Fruit fly (Drosophila melanogaster): Measurements from ENCODE around the gene CG33110.

Gene CG33110

DNA sequence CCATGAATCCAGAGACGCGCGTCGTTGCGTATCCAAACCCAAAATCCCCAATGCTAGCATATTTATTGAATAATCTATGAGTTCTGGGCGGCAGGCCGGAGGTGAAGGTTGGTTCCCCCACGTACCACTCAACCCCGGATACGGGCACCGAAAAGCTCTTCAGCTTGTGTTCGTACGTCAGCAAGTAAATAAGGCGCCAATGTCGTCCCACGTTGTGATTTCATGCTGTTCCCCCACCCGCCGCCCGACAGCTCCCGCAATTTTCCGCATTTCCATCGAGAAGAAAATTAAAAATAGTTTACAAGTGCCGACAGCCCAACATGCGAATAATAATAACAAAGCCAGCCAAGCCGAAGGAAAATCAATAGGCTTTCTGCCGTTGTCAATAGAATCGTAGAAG, 28.8 kb downstream of the CG33110 start:
- TF ChIP-seq Sin3A (optimal IDR thresholded peaks at IDR 0.05) (no peak), Myc (optimal IDR thresholded peaks at IDR 0.05) (no peak), h (optimal IDR thresholded peaks at IDR 0.05) (no peak), insv (optimal IDR thresholded peaks at IDR 0.05) (no peak), psq (optimal IDR thresholded peaks at IDR 0.05) (no peak), ttk (optimal IDR thresholded peaks at IDR 0.05) (no peak)

DNA sequence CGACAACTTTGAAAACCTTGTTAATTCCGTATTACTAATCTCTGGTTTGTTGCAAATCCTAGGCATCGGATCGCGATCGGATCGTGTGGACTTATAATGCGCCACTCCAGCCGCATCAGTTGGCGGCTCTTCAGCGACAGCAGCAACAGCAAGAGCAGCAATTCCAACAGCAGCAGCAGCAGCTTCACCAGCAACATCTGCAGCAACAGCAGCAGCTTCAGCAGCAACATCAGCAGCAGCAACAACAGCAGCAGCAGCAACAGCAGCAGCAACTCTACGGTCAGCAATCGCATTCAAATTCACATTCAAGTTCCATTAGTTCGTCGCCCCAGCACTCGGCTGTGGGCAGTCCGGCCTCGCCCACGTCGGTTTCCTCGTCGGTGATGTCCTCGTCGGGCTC, 32.8 kb downstream of the CG33110 start:
- TF ChIP-seq Myc (optimal IDR thresholded peaks at IDR 0.05) (no peak), psq (optimal IDR thresholded peaks at IDR 0.05) (no peak), Sin3A (optimal IDR thresholded peaks at IDR 0.05) (no peak), h (optimal IDR thresholded peaks at IDR 0.05) (no peak), ttk (optimal IDR thresholded peaks at IDR 0.05) (no peak), insv (optimal IDR thresholded peaks at IDR 0.05) (no peak)

DNA sequence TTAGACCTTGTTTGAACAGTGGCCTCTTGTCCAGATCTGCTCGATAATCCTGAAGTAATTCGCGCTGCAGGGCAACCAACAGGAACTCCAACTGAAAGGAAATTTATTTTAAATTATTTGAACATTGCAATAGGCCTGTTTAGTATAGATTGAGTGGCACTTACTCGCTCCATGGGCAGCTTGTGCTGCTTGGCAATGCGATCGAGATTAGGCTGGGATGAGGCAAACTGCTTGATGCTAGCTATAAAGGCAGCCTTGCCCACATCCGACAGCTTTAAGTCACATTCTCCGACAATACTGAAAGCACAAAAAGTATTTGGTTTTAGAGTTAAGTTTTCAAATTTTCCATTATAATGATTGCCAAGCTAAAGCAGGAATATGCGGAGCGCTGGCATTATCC, 39.2 kb downstream of the CG33110 start, which contains the start of gene CG13843:
Gene CG13843, plus strand, starts transcription at position 301 of the 400 bp plus-strand sequence.
- TF ChIP-seq h (optimal IDR thresholded peaks at IDR 0.05) (no peak), insv (optimal IDR thresholded peaks at IDR 0.05) (no peak), Sin3A (optimal IDR thresholded peaks at IDR 0.05) (no peak), ttk (optimal IDR thresholded peaks at IDR 0.05) (no peak), psq (optimal IDR thresholded peaks at IDR 0.05) (no peak), Myc (optimal IDR thresholded peaks at IDR 0.05) (no peak)

DNA sequence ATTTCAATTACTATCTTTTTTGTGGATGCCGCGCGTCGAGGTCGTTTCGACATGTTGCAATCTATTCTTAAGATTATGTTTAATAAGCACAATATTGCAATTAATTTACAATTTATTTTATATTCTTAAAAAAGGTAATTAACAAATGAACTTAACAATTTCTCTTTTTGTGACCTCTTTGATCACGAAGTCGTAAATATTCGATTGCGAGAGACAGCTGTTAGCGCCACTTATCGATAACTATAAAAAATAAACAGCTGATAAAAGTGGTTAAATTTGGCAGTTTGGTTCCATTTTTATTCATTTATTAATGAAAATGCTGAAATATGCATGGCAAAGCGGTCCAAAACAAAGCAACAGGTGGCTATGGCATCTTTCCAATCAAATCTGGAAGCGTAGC, 43.5 kb downstream of the CG33110 start, which contains the start of the genes CG31156 and mRRF2:
Gene CG31156, minus strand, starts transcription at position 209 of the 400 bp plus-strand sequence.
Gene mRRF2, plus strand, starts transcription at position 239 of the 400 bp plus-strand sequence.
- no peak for TF ChIP-seq Sin3A (optimal IDR thresholded peaks at IDR 0.05)
- TF ChIP-seq Myc (optimal IDR thresholded peaks at IDR 0.05): no peak
- TF ChIP-seq ttk (optimal IDR thresholded peaks at IDR 0.05): no peak
- TF ChIP-seq psq (optimal IDR thresholded peaks at IDR 0.05): no peak
- no peak for TF ChIP-seq h (optimal IDR thresholded peaks at IDR 0.05)
- no peak for TF ChIP-seq insv (optimal IDR thresholded peaks at IDR 0.05)

DNA sequence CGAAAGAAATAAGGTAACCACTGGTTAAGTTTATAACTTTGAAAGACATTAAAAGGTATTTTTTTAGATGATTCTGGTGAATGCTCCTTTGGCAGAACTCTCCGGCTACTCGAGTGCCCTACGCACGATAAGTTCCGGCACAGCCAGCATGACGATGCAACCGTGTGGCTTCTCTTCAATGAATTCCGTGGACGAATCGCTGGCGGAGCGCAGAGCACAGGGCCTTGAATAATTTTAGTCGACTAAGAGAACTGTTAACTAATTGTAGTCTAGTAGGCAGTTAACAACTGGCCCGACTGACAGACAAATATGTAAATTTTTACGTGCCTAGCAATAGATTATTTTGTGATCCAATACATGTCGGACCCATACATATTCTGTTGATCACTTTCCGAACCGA, 46.2 kb downstream of the CG33110 start, which contains the start of gene CG31161:
Gene CG31161, plus strand, starts transcription at position 301 of the 400 bp plus-strand sequence.
- TF ChIP-seq ttk (optimal IDR thresholded peaks at IDR 0.05): no peak
- no peak for TF ChIP-seq h (optimal IDR thresholded peaks at IDR 0.05)
- TF ChIP-seq Myc (optimal IDR thresholded peaks at IDR 0.05): no peak
- no peak for TF ChIP-seq insv (optimal IDR thresholded peaks at IDR 0.05)
- TF ChIP-seq Sin3A (optimal IDR thresholded peaks at IDR 0.05): no peak
- TF ChIP-seq psq (optimal IDR thresholded peaks at IDR 0.05): no peak

DNA sequence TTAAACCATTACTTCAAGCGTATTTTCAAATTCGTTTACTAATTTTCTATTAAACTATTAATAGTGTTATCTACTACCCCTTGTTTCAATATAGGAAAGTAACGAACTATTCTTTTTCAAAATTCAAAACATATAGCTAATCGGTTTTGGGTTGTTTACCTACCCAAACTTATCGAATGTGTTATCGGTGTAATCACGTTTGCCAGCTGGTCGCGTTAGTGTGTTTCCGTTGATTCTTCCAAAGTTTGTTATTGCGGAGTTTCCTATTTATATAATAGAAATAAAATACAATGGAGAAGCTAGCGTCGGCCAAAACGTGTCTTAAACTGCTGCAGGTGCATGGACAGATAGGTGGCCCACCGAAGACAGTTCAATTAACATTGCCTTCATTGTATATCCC, 48.3 kb downstream of the CG33110 start, which contains the start of gene mRpL45:
Gene mRpL45, plus strand, starts transcription at position 213 of the 400 bp plus-strand sequence.
- TF ChIP-seq psq (optimal IDR thresholded peaks at IDR 0.05) (no peak), Sin3A (optimal IDR thresholded peaks at IDR 0.05) (no peak), h (optimal IDR thresholded peaks at IDR 0.05) (no peak), insv (optimal IDR thresholded peaks at IDR 0.05) (no peak), Myc (optimal IDR thresholded peaks at IDR 0.05) (no peak), ttk (optimal IDR thresholded peaks at IDR 0.05) (no peak)

DNA sequence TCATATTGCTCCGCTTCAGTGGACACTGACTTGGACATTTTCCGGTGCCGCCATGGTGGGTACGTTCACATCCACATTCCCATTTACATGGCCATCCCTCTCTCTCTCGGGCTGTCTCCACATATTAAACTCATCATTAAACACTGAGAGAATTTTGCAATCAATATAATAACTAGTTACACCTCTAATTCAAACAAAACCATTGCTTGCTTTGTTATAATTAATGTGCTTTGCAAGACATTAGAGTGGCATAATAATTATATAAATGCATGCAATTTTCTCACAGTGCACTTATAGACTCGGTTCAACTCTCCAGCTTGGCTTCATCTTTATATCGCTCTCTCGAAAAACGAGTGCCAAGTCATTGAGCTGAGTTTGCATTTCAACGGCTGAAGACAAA, 54.7 kb downstream of the CG33110 start:
- no peak for TF ChIP-seq h (optimal IDR thresholded peaks at IDR 0.05)
- TF ChIP-seq psq (optimal IDR thresholded peaks at IDR 0.05): no peak
- no peak for TF ChIP-seq Myc (optimal IDR thresholded peaks at IDR 0.05)
- no peak for TF ChIP-seq insv (optimal IDR thresholded peaks at IDR 0.05)
- TF ChIP-seq Sin3A (optimal IDR thresholded peaks at IDR 0.05): no peak
- TF ChIP-seq ttk (optimal IDR thresholded peaks at IDR 0.05): no peak

DNA sequence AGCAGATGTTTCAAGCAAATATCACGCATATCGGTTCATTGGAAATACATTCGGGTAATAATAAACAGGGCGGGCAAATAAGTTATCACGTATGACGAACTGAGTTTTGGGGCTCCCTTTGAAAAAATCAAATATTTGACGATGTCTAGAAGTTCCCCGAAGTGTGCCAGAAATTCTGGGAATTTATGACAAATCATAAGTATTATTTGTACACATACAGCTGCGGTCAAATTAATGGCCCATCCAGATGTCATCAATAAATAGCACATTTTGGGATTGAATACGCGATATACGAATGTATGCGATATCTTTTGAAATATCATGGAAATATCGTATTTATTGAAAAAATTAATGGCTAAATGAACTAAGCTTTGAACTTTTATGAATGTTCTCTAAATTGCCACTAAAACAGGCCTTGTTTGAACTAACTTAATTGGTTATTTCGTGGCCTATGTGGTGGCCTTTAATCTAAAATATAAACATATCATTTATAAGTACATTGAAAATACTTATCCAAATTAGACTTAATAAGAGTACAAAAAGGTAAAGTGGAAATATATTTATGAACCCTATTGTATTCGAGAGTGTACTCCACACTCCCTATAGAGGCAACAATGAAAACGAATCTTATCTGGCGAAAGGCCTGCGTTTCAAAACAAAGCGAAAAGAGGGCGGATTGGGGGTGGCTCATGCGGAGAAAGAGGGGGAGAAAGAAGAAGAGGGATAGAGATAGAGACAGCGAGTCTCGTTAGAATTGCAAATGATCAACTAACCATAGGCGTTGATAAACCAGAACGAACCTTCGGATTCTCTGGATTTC, 55.7 kb downstream of the CG33110 start:
- no peak for TF ChIP-seq Sin3A (optimal IDR thresholded peaks at IDR 0.05)
- TF ChIP-seq ttk (optimal IDR thresholded peaks at IDR 0.05): no peak

DNA sequence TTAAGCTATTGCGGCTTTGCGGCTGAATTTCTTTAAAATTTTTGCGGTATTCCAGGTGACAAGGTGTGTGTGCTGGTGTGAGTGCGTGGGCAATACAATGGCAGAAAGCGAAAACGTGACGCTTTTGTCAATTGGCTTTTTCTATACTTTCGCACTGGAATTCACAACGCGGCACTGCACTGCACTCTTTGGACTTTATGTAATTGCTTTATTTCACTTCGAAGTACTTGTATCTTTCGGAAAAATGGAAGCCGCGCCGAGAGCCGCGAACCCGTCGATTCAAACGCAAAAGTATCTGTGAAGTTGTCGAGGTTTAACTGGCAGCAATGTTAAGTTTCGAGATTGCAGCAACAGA, 56.3 kb downstream of the CG33110 start:
- TF ChIP-seq ttk (optimal IDR thresholded peaks at IDR 0.05) (no peak), insv (optimal IDR thresholded peaks at IDR 0.05) (no peak), h (optimal IDR thresholded peaks at IDR 0.05) (no peak)

DNA sequence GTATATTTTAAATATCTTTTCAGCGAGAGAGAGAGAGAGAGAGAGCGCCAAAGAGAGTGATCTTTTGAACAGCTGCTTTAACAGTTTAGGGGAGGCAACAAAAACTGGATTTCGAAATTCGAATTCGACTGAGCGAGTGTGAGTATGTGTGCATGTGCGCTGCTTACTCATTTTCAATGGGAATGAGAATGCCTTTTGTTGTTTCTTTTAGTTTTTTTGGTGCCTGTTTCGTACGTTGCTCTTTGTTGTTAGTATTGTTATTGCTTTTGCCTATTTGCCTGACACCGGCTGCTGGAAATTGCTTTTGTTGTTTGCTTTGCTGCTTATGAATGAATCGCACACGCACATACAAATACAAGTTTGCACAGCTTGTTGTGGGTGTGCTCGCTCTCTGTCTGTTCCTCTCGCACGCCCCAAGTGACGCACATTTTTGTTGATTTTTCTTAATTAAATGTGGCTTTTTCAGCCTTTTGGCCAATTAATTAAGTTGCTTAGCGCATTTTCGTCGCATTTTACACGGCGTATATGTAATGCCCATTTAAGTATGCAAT, 56.9 kb downstream of the CG33110 start:
- TF ChIP-seq Myc (optimal IDR thresholded peaks at IDR 0.05) (no peak), psq (optimal IDR thresholded peaks at IDR 0.05) (no peak)

DNA sequence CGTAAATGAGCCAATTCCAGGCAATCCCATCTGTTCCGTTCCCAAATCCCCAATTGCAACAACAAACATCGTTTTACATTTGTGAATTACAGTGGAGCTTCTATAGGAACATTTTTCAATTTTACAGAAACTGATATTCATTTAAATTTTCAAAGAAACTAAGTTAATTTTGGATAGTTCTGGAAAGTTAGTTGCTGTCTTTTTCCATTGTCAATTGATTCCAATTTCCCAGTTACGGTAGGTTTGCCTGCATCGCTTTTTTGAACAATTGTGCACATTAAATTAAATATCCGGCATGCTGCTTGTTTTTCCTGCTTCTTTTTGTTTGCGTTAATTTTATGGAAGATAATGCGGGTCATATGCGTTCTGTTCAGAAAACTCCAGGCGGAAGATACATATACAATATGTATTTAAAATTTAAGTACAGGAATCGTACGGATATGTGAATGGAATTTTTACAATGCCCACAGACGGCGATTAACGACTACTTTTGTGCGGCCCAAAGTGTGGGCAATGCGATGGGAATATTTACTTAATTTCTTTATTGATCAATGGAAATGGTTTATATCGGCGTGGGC, 58.0 kb downstream of the CG33110 start:
- TF ChIP-seq h (optimal IDR thresholded peaks at IDR 0.05) (no peak), Myc (optimal IDR thresholded peaks at IDR 0.05) (no peak)

DNA sequence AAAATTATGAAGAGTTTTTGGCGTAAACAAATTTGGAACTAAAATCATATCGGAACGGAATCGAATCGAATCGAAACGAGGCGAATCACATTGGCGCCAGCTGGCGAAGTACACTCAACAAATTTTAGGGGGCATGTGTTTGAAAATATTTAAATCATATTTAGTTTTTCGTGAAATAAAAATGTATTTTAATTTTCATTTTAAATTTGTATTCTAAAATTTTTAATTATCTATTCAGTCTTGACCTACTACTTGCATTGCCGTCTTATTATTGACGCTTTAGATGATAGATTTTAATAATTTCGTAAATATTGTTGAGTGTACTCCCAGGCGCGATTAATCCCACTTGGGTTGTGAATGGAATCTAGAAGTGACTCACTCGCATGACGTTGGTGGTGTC, 59.2 kb downstream of the CG33110 start:
- no peak for TF ChIP-seq Myc (optimal IDR thresholded peaks at IDR 0.05)
- TF ChIP-seq insv (optimal IDR thresholded peaks at IDR 0.05): no peak
- TF ChIP-seq h (optimal IDR thresholded peaks at IDR 0.05): no peak
- TF ChIP-seq Sin3A (optimal IDR thresholded peaks at IDR 0.05): no peak
- no peak for TF ChIP-seq psq (optimal IDR thresholded peaks at IDR 0.05)
- no peak for TF ChIP-seq ttk (optimal IDR thresholded peaks at IDR 0.05)

Measured in Kc167 (cell line).